Comparison of ENCODE assay signal across 2 fruit fly cellular contexts in genomic region chr2L:21142972-21143385, dm6.
TF ChIP-seq lines count a peak whose summit lies in the region.

TSS of gene pths (plus strand) at chr2L:21143229.

TF ChIP-seq in whole organism, embryonic, 481 proteins besides CTCF, POLR2A, EP300 and RAD21 (continued from another document and continues in another):
- TF ChIP-seq her (GFP tag; optimal IDR thresholded peaks at IDR 0.05; lab: Kevin White, UChicago) (peak; percentile 23), CG7271 (tag; optimal IDR thresholded peaks at IDR 0.05; lab: Kevin White, UChicago) (no peak), CG1602 (GFP tag; optimal IDR thresholded peaks at IDR 0.05; lab: Kevin White, UChicago) (peak; percentile 56), NC2β (GFP tag; optimal IDR thresholded peaks at IDR 0.05; lab: Kevin White, UChicago) (peak; percentile 60), Hr78 (GFP tag; optimal IDR thresholded peaks at IDR 0.05; lab: Kevin White, UChicago) (peak in 1 of 2 experiments; percentile 16), Hr39 (optimal IDR thresholded peaks at IDR 0.05; lab: Kevin White, UChicago) (no peak), bsh (GFP tag; optimal IDR thresholded peaks at IDR 0.05; lab: Kevin White, UChicago) (no peak), knrl (GFP tag; IDR thresholded peaks at IDR 0.05; lab: Robert Waterston, UW; ENCODE audit: partially characterized antibody) (peak; percentile 88), org-1 (GFP tag; optimal IDR thresholded peaks at IDR 0.05; lab: Kevin White, UChicago) (no peak), CG13894 (tag; optimal IDR thresholded peaks at IDR 0.05; lab: Kevin White, UChicago) (peak; percentile 52), CG33213 (GFP tag; optimal IDR thresholded peaks at IDR 0.05; lab: Kevin White, UChicago) (peak; percentile 36), gsb (GFP tag; IDR thresholded peaks at IDR 0.05; lab: Robert Waterston, UW) (no peak), CG12155 (GFP tag; optimal IDR thresholded peaks at IDR 0.05; lab: Kevin White, UChicago) (no peak), Camta (GFP tag; optimal IDR thresholded peaks at IDR 0.05; lab: Kevin White, UChicago) (peak; percentile 38), Vsx1 (GFP tag; optimal IDR thresholded peaks at IDR 0.05; lab: Kevin White, UChicago) (no peak), br (optimal IDR thresholded peaks at IDR 0.05; lab: Kevin White, UChicago) (no peak), pros (GFP tag; optimal IDR thresholded peaks at IDR 0.05; lab: Kevin White, UChicago) (no peak), Hmx (GFP tag; optimal IDR thresholded peaks at IDR 0.05; lab: Kevin White, UChicago) (no peak), CG9609 (GFP tag; optimal IDR thresholded peaks at IDR 0.05; lab: Kevin White, UChicago) (peak; percentile 37), jumu (GFP tag; optimal IDR thresholded peaks at IDR 0.05; lab: Kevin White, UChicago) (peak; percentile 58), fd3F (GFP tag; optimal IDR thresholded peaks at IDR 0.05; lab: Kevin White, UChicago) (no peak), fu2 (GFP tag; optimal IDR thresholded peaks at IDR 0.05; lab: Kevin White, UChicago) (peak; percentile 38), B-H1 (GFP tag; IDR thresholded peaks at IDR 0.05; lab: Robert Waterston, UW) (no peak), Dll (GFP tag; IDR thresholded peaks at IDR 0.05; lab: Robert Waterston, UW; ENCODE audit: partially characterized antibody) (peak; percentile 70; the same call in 3 of the 4 replicates), Ssrp (tag; optimal IDR thresholded peaks at IDR 0.05; lab: Kevin White, UChicago) (peak; percentile 18), Lhr (GFP tag; optimal IDR thresholded peaks at IDR 0.05; lab: Kevin White, UChicago) (peak; percentile 83), CG31224 (GFP tag; IDR thresholded peaks at IDR 0.05; lab: Robert Waterston, UW) (no peak), CG2712 (tag; optimal IDR thresholded peaks at IDR 0.05; lab: Kevin White, UChicago) (peak; percentile 52), pfk (GFP tag; optimal IDR thresholded peaks at IDR 0.05; lab: Kevin White, UChicago) (peak; percentile 47), CG4424 (GFP tag; optimal IDR thresholded peaks at IDR 0.05; lab: Kevin White, UChicago) (peak; percentile 33), dysf (GFP tag; IDR thresholded peaks at IDR 0.05; lab: Robert Waterston, UW) (0 out of 3 replicates have a peak, but pooled peaks have one; percentile 23), CG11723 (GFP tag; optimal IDR thresholded peaks at IDR 0.05; lab: Kevin White, UChicago) (no peak), Six4 (GFP tag; optimal IDR thresholded peaks at IDR 0.05; lab: Kevin White, UChicago) (no peak), fd102C (GFP tag; optimal IDR thresholded peaks at IDR 0.05; lab: Kevin White, UChicago) (no peak), ERR (GFP tag; optimal IDR thresholded peaks at IDR 0.05; lab: Kevin White, UChicago) (peak; percentile 40), CG6689 (GFP tag; IDR thresholded peaks at IDR 0.05; lab: Robert Waterston, UW) (peak; percentile 50; the same call in 1 of the 2 replicates), ewg (GFP tag; optimal IDR thresholded peaks at IDR 0.05; lab: Kevin White, UChicago) (no peak), CG4707 (GFP tag; optimal IDR thresholded peaks at IDR 0.05; lab: Kevin White, UChicago) (no peak), CG5180 (GFP tag; optimal IDR thresholded peaks at IDR 0.05; lab: Kevin White, UChicago) (no peak), eve (GFP tag; optimal IDR thresholded peaks at IDR 0.05; lab: Kevin White, UChicago) (no peak), abd-A (tag; optimal IDR thresholded peaks at IDR 0.05; lab: Kevin White, UChicago) (no peak), Eip74EF (GFP tag; optimal IDR thresholded peaks at IDR 0.05; lab: Kevin White, UChicago) (no peak), Hey (tag; optimal IDR thresholded peaks at IDR 0.05; lab: Kevin White, UChicago) (no peak), Dip3 (GFP tag; optimal IDR thresholded peaks at IDR 0.05; lab: Kevin White, UChicago) (peak; percentile 41), CG2120 (GFP tag; optimal IDR thresholded peaks at IDR 0.05; lab: Kevin White, UChicago) (peak; percentile 72), az2 (GFP tag; optimal IDR thresholded peaks at IDR 0.05; lab: Kevin White, UChicago) (peak; percentile 2), amos (GFP tag; IDR thresholded peaks at IDR 0.05; lab: Robert Waterston, UW; ENCODE audit: partially characterized antibody) (peak; percentile 90), Tbp (GFP tag; optimal IDR thresholded peaks at IDR 0.05; lab: Kevin White, UChicago) (no peak), CG10959 (GFP tag; IDR thresholded peaks at IDR 0.05; lab: Robert Waterston, UW) (no peak), MESR4 (GFP tag; optimal IDR thresholded peaks at IDR 0.05; lab: Kevin White, UChicago) (peak; percentile 97), ind (GFP tag; optimal IDR thresholded peaks at IDR 0.05; lab: Kevin White, UChicago) (peak; percentile 61), unpg (GFP tag; optimal IDR thresholded peaks at IDR 0.05; lab: Kevin White, UChicago) (no peak), CG10543 (GFP tag; optimal IDR thresholded peaks at IDR 0.05; lab: Kevin White, UChicago) (no peak), CG7357 (GFP tag; IDR thresholded peaks at IDR 0.05; lab: Robert Waterston, UW) (peak; percentile 100), toy (GFP tag; IDR thresholded peaks at IDR 0.05; lab: Robert Waterston, UW) (no peak), mld (GFP tag; IDR thresholded peaks at IDR 0.05; lab: Robert Waterston, UW; ENCODE audit: partially characterized antibody) (no peak; the same call in 2 of the 3 replicates), row (GFP tag; IDR thresholded peaks at IDR 0.05; lab: Robert Waterston, UW) (peak; percentile 92), Kr (GFP tag; optimal IDR thresholded peaks at IDR 0.05; lab: Kevin White, UChicago) (no peak), CG15696 (tag; optimal IDR thresholded peaks at IDR 0.05; lab: Kevin White, UChicago) (peak; percentile 42), run (tag; optimal IDR thresholded peaks at IDR 0.05; lab: Kevin White, UChicago) (no peak), CG18764 (GFP tag; optimal IDR thresholded peaks at IDR 0.05; lab: Kevin White, UChicago) (peak; percentile 4), CG1832 (GFP tag; optimal IDR thresholded peaks at IDR 0.05; lab: Kevin White, UChicago) (no peak), CoRest (tag; optimal IDR thresholded peaks at IDR 0.05; lab: Kevin White, UChicago) (peak; percentile 66), CG10565 (GFP tag; optimal IDR thresholded peaks at IDR 0.05; lab: Kevin White, UChicago) (no peak), CG12391 (tag; optimal IDR thresholded peaks at IDR 0.05; lab: Kevin White, UChicago) (peak; percentile 59), CG16815 (GFP tag; optimal IDR thresholded peaks at IDR 0.05; lab: Kevin White, UChicago) (peak; percentile 14), CG18011 (GFP tag; optimal IDR thresholded peaks at IDR 0.05; lab: Kevin White, UChicago) (no peak)

TF ChIP-seq in whole organism, prepupa, 60 proteins besides CTCF, POLR2A, EP300 and RAD21 (continued from another document):
- peak; percentile 59 for TF ChIP-seq CG31627 (GFP tag; optimal IDR thresholded peaks at IDR 0.05; lab: Kevin White, UChicago)
- no peak for TF ChIP-seq pdm3 (GFP tag; optimal IDR thresholded peaks at IDR 0.05; lab: Kevin White, UChicago)
- no peak for TF ChIP-seq CG11762 (GFP tag; optimal IDR thresholded peaks at IDR 0.05; lab: Kevin White, UChicago; ENCODE audit: insufficient read depth)
- TF ChIP-seq Ets21C (GFP tag; optimal IDR thresholded peaks at IDR 0.05; lab: Kevin White, UChicago) = peak; percentile 29
- no peak for TF ChIP-seq CG11294 (GFP tag; IDR thresholded peaks at IDR 0.05; lab: Robert Waterston, UW)
- no peak for TF ChIP-seq CG1621 (tag; optimal IDR thresholded peaks at IDR 0.05; lab: Kevin White, UChicago)
